Worm (Caenorhabditis elegans): ENCODE results near the gene best-14.

DNA sequence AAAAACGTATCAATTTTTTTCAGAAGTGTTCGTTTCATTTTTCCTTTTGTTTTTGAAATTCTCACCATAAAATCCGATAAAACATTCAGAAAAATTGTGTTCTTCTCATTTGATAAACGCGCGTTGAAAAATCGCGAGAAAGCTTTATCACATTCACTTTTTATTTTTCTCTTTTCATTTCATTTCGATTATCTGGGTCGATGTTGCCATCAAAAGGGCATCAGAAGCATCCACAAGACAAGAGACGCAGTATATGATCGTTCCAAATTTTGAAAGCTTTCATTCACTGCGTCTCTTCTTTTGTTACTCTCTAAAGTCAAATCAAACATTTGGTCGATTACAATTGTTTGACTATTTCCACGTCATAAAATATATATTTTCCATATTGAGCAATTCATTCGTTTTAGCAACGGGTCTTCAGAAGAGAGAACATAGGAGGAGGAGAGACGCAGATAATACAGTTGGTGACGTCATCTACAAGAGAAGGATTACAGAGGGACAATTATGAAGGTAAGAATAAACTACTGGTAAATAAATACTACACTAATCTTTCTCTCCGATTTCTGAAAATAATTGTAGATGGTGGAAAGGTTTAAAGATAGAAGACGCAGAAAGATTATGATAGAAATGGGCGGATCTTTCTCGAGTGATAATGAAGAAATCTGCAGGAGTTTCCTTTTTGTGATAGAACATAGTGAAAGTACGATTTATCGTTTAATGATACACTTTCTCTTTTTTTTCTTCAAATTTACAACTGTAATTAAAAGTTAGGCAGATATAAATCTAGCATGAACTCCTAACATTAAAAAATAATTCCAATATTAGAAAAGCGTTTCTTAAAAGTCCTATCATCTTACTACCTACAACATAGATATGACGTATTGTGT is 44.5 kb downstream of the best-14 start, which contains the start of gene H27A22.1:
- TF ChIP-seq ceh-39 (tag; optimal IDR thresholded peaks at IDR 0.05) (no peak), snpc-4 (tag; optimal IDR thresholded peaks at IDR 0.05) (no peak), nhr-12 (tag; optimal IDR thresholded peaks at IDR 0.05) (no peak), pha-4 (tag; optimal IDR thresholded peaks at IDR 0.05) (no peak), sptf-1 (tag; optimal IDR thresholded peaks at IDR 0.05) (no peak), nhr-76 (tag; optimal IDR thresholded peaks at IDR 0.05) (no peak), unc-39 (tag; optimal IDR thresholded peaks at IDR 0.05) (no peak), ces-1 (GFP tag; optimal IDR thresholded peaks at IDR 0.05) (no peak)
